Worm (Caenorhabditis elegans) whole organism, L3 larva: ENCODE data around the gene ZK287.4.

Source experiments
- R02D3.7 ChIP-seq: fragments of 150-350 bp; optimal IDR thresholded peaks from 2 replicates; lab custom pipeline; 2014; ENCODE audit warnings: missing biosample characterization, missing genetic modification characterization
- ZK546.5 ChIP-seq: sonication (generic microtip); optimal IDR thresholded peaks from 2 replicates; lab custom pipeline; 2017; ENCODE audit warnings: missing biosample characterization, missing genetic modification characterization
- aly-2 ChIP-seq: fragments of 150-350 bp; optimal IDR thresholded peaks from 2 replicates; lab custom pipeline; 2014; ENCODE audit warnings: missing biosample characterization, missing genetic modification characterization
- ceh-16 ChIP-seq: sonication (generic microtip); optimal IDR thresholded peaks from 2 replicates; lab custom pipeline; 2017; ENCODE audit warnings: missing biosample characterization, missing genetic modification characterization
- ceh-28 ChIP-seq: fragments of 150-350 bp; optimal IDR thresholded peaks from 2 replicates; lab custom pipeline; 2014; ENCODE audit warnings: missing biosample characterization, missing genetic modification reagents, missing genetic modification characterization
- ceh-82 ChIP-seq: fragments of 150-350 bp; optimal IDR thresholded peaks from 2 replicates; lab custom pipeline; 2014; ENCODE audit warnings: missing biosample characterization, missing genetic modification characterization
- ceh-9 ChIP-seq: sonication (generic microtip); optimal IDR thresholded peaks from 2 replicates; lab custom pipeline; 2018; ENCODE audit warnings: missing biosample characterization, missing genetic modification characterization
- elt-2 ChIP-seq: sonication (generic microtip); optimal IDR thresholded peaks from 2 replicates; lab custom pipeline; 2016; ENCODE audit warnings: missing genetic modification reagents, mild to moderate bottlenecking, missing genetic modification characterization, missing compliant biosample characterization
- eor-1 ChIP-seq, 2 experiments: fragments of 150-350 bp; optimal IDR thresholded peaks; 2 replicates each; lab custom pipeline; 2014 to 2018; ENCODE audit warnings: missing biosample characterization in 2 of 2, missing genetic modification characterization in 2 of 2
- fkh-10 ChIP-seq: sonication (generic microtip); optimal IDR thresholded peaks from 2 replicates; lab custom pipeline; 2017; ENCODE audit warnings: missing biosample characterization, missing genetic modification reagents, missing genetic modification characterization
- fos-1 ChIP-seq: fragments of 150-350 bp; optimal IDR thresholded peaks from 2 replicates; lab custom pipeline; 2014; ENCODE audit warnings: missing biosample characterization, missing genetic modification characterization
- hmg-11 ChIP-seq: sonication (generic microtip); optimal IDR thresholded peaks from 2 replicates; lab custom pipeline; 2016; ENCODE audit warnings: missing genetic modification characterization, missing compliant biosample characterization
- jun-1 ChIP-seq: fragments of 150-350 bp; optimal IDR thresholded peaks from 2 replicates; lab custom pipeline; 2014; ENCODE audit warnings: missing biosample characterization, missing genetic modification reagents, missing genetic modification characterization
- lin-15B ChIP-seq: fragments of 150-350 bp; optimal IDR thresholded peaks from 2 replicates; lab custom pipeline; 2014; ENCODE audit warnings: missing biosample characterization, missing genetic modification characterization
- lin-39 ChIP-seq: fragments of 150-350 bp; optimal IDR thresholded peaks from 2 replicates; lab custom pipeline; 2018; ENCODE audit warnings: missing biosample characterization, missing genetic modification reagents, missing genetic modification characterization
- mml-1 ChIP-seq: fragments of 150-350 bp; sonication (generic microtip); optimal IDR thresholded peaks from 3 replicates; lab custom pipeline; 2014; ENCODE audit warnings: missing biosample characterization, missing genetic modification characterization
- nfya-1 ChIP-seq: sonication (generic microtip); optimal IDR thresholded peaks from 2 replicates; lab custom pipeline; 2017; ENCODE audit warnings: missing genetic modification characterization, mild to moderate bottlenecking, missing compliant biosample characterization, antibody characterized with exemption, moderate library complexity; ENCODE audit not compliant: insufficient read depth
- nhr-11 ChIP-seq: fragments of 150-350 bp; optimal IDR thresholded peaks from 2 replicates; lab custom pipeline; 2014; ENCODE audit warnings: missing biosample characterization, missing genetic modification characterization
- nhr-23 ChIP-seq: fragments of 150-350 bp; optimal IDR thresholded peaks from 2 replicates; lab custom pipeline; 2014; ENCODE audit warnings: missing biosample characterization, missing genetic modification reagents, missing genetic modification characterization
- nhr-237 ChIP-seq: fragments of 150-350 bp; optimal IDR thresholded peaks from 2 replicates; lab custom pipeline; 2014; ENCODE audit warnings: missing biosample characterization, missing genetic modification characterization
- nhr-25 ChIP-seq: sonication (generic microtip); optimal IDR thresholded peaks from 2 replicates; lab custom pipeline; 2017; ENCODE audit warnings: missing biosample characterization, missing genetic modification characterization
- nhr-43 ChIP-seq: sonication (generic microtip); optimal IDR thresholded peaks from 2 replicates; lab custom pipeline; 2016; ENCODE audit warnings: mild to moderate bottlenecking, missing genetic modification characterization, missing compliant biosample characterization; ENCODE audit not compliant: poor library complexity, severe bottlenecking
- nhr-67 ChIP-seq: fragments of 150-350 bp; optimal IDR thresholded peaks from 2 replicates; lab custom pipeline; 2014; ENCODE audit warnings: missing biosample characterization, missing genetic modification characterization
- nhr-76 ChIP-seq: fragments of 150-350 bp; sonication (generic microtip); optimal IDR thresholded peaks from 5 replicates; lab custom pipeline; 2014; ENCODE audit warnings: missing biosample characterization, missing genetic modification characterization
- nhr-77 ChIP-seq: fragments of 150-350 bp; optimal IDR thresholded peaks from 2 replicates; lab custom pipeline; 2014; ENCODE audit warnings: missing biosample characterization, missing genetic modification characterization
- pha-4 ChIP-seq: fragments of 150-350 bp; optimal IDR thresholded peaks from 2 replicates; lab custom pipeline; 2014; ENCODE audit warnings: missing biosample characterization, missing genetic modification reagents, missing genetic modification characterization
- pqm-1 ChIP-seq: fragments of 150-350 bp; optimal IDR thresholded peaks from 2 replicates; lab custom pipeline; 2017; ENCODE audit warnings: missing biosample characterization, missing genetic modification characterization, inconsistent platforms
- sea-2 ChIP-seq: fragments of 150-350 bp; sonication (generic microtip); optimal IDR thresholded peaks from 4 replicates; lab custom pipeline; 2014; ENCODE audit warnings: missing biosample characterization, missing genetic modification reagents, missing genetic modification characterization
- skn-1 ChIP-seq: fragments of 150-350 bp; optimal IDR thresholded peaks from 2 replicates; lab custom pipeline; 2014; ENCODE audit warnings: missing biosample characterization, missing genetic modification characterization
- snpc-4 ChIP-seq: fragments of 150-350 bp; optimal IDR thresholded peaks from 2 replicates; lab custom pipeline; 2014; ENCODE audit warnings: missing biosample characterization, missing genetic modification characterization
- unc-62 ChIP-seq: fragments of 150-350 bp; sonication (generic microtip); optimal IDR thresholded peaks from 4 replicates; lab custom pipeline; 2014; ENCODE audit warnings: missing biosample characterization, missing genetic modification reagents, missing genetic modification characterization
- zag-1 ChIP-seq: fragments of 150-350 bp; optimal IDR thresholded peaks from 2 replicates; lab custom pipeline; 2014; ENCODE audit warnings: missing biosample characterization, missing genetic modification characterization
- ztf-11 ChIP-seq: fragments of 150-350 bp; optimal IDR thresholded peaks from 2 replicates; lab custom pipeline; 2014; ENCODE audit warnings: missing biosample characterization, missing genetic modification characterization

The ZK287.4 gene

ce11 chrV:9725719-9726118 lies 40.3 kb upstream of the ZK287.4 start:
- TF ChIP-seq elt-2 (tag; lab: Kevin White, UChicago) (peak; percentile 66), nhr-11 (tag; lab: Kevin White, UChicago) (no peak), eor-1 (tag; optimal IDR thresholded peaks at IDR 0.05; lab: Kevin White, UChicago) (no peak), fkh-10 (GFP tag; lab: Kevin White, UChicago) (no peak), ceh-28 (tag; lab: Kevin White, UChicago) (no peak), pha-4 (tag; lab: Kevin White, UChicago) (peak; percentile 20), mml-1 (tag; lab: Kevin White, UChicago) (no peak), lin-15B (tag; lab: Kevin White, UChicago) (no peak), ceh-16 (tag; lab: Kevin White, UChicago) (no peak), pqm-1 (tag; lab: Kevin White, UChicago) (peak; percentile 7), nhr-77 (tag; lab: Kevin White, UChicago) (no peak), snpc-4 (tag; lab: Kevin White, UChicago) (no peak), nhr-237 (no peak)
- TF ChIP-seq, all 47 proteins: peak for 3

ce11 chrV:9724021-9724671 lies 38.7 kb upstream of the ZK287.4 start, which contains the start of gene slcr-46.3:
slcr-46.3 (minus strand) TSS chrV:9724106.
- TF ChIP-seq pha-4 (tag; lab: Kevin White, UChicago) (peak; percentile 89), aly-2 (no peak), nhr-77 (tag; lab: Kevin White, UChicago) (no peak), eor-1 (tag; optimal IDR thresholded peaks at IDR 0.05; lab: Kevin White, UChicago) (no peak), nhr-23 (tag; lab: Kevin White, UChicago) (no peak), ceh-9 (tag; lab: Kevin White, UChicago) (no peak)

DNA sequence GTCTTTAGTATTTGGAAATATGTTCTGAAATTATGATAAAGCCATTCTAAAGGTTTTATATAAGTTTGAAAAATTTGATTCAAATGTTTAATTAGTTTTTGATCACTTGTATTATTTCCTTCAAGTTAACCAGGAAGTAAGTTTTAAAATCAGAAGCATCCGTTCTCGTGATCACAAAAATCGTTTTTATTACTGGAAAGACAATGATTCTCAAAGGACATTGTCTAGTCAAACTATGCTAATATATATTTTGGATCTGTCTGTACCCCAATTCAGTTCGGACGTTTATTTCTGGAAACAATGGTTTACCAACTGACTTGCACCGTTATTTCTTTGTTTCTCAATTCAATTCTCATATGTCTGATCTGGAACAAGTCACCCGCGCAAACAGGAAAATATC lies 30.9 kb upstream of the ZK287.4 start, which contains the start of gene str-188:
Gene str-188, plus strand, starts transcription at position 301 of the 400 bp plus-strand sequence.
- TF ChIP-seq nhr-76 (tag; lab: Kevin White, UChicago) (no peak), snpc-4 (tag; lab: Kevin White, UChicago) (no peak), sea-2 (no peak)

- no peak for TF ChIP-seq nhr-25 (tag; lab: Kevin White, UChicago)
- TF ChIP-seq R02D3.7 (tag; lab: Kevin White, UChicago): no peak
- no peak for TF ChIP-seq nhr-67
- TF ChIP-seq ZK546.5 (tag; lab: Kevin White, UChicago): no peak
- TF ChIP-seq nfya-1 (tag; lab: Kevin White, UChicago): no peak
Measured at ce11 chrV:9714909-9715308, 29.4 kb upstream of the ZK287.4 start, which contains the start of gene F40F9.3. F40F9.3 (plus strand) TSS chrV:9715209.

ce11 chrV:9713532-9713931 lies 28.1 kb upstream of the ZK287.4 start, which contains the start of gene F40F9.10:
F40F9.10 (minus strand) TSS chrV:9713632.
- TF ChIP-seq lin-39 (tag; lab: Kevin White, UChicago) (no peak), nhr-43 (tag; lab: Kevin White, UChicago) (no peak), nhr-11 (tag; lab: Kevin White, UChicago) (no peak), ceh-82 (no peak), nfya-1 (tag; lab: Kevin White, UChicago) (no peak), mml-1 (tag; lab: Kevin White, UChicago) (no peak), jun-1 (no peak), snpc-4 (tag; lab: Kevin White, UChicago) (no peak), skn-1 (tag; lab: Kevin White, UChicago) (no peak), ztf-11 (tag; lab: Kevin White, UChicago) (no peak), fos-1 (tag; lab: Kevin White, UChicago) (no peak), ceh-16 (tag; lab: Kevin White, UChicago) (no peak), ceh-28 (tag; lab: Kevin White, UChicago) (no peak), sea-2 (no peak), unc-62 (no peak), nhr-77 (tag; lab: Kevin White, UChicago) (no peak), fkh-10 (GFP tag; lab: Kevin White, UChicago) (no peak), hmg-11 (tag; lab: Kevin White, UChicago) (no peak), zag-1 (tag; lab: Kevin White, UChicago) (no peak)
